Fruit fly (Drosophila melanogaster): ENCODE results near the gene Cyp308a1.
A peak's percentile ranks its signal among the peaks of the same experiment; 100 is the strongest.

Gene Cyp308a1

DNA sequence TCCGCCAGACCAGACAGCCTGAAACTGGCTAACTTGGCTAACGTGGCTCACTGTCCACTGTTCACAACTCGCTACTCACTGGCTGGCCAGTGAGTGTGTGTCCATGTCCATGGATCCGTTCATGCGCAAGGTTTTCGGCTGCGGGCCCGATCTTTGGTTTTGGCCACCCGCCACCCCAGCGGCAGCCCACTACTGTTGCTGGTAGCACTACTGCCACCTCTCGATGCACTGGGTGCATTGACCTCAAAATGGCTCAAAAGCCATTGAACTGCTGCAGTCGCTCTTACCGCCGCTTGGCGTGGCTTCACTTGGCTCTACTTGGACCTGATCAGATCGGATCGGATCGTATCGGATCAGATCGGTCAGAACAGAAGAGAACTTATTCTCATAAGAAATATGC is 28.3 kb upstream of the Cyp308a1 start:
- peak in 1 of 2 experiments; percentile 57 for TF ChIP-seq EcR (GFP tag; optimal IDR thresholded peaks at IDR 0.05)
- no peak for TF ChIP-seq usp (GFP tag; optimal IDR thresholded peaks at IDR 0.05)

DNA sequence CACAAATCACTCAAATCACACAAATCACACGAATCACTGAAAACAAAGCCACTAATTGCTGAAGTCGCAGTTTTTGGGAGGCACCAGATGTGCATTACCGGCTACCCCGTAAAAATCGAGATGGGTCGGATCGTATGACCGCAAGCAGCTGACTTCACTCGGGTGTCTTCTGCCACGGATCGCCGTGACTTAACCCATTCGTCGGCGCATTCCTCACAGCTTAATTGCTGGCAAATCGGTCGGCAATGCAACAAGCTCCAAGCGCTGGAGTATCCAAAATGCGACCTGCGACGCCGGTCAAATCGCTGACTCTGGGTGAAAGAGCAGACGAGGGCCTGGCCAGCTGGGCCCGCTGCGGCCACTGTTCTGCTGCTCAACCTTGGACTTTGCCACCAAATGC is 26.9 kb upstream of the Cyp308a1 start:
- TF ChIP-seq usp (GFP tag; optimal IDR thresholded peaks at IDR 0.05) (no peak), Dll (optimal IDR thresholded peaks at IDR 0.05) (no peak)

DNA sequence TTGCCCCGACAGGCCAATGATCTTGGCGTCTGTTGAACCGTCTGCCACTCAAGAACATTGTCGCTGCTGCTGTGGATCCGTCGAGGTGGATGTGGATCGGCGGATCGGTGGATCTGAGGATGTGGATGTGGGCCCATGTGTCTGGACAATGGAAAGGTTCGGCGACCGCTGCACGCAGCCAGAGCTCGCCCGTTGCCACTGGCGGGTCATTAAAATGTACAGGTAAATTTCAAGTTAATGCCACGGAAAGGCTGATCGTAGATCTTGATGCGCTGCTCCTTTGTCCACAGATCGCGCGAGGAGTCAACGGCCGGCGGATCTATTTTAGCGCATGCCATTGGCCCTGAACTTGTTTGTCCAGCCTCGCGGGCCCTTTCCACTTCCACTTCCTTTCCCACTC is 25.2 kb upstream of the Cyp308a1 start:
- TF ChIP-seq psq (optimal IDR thresholded peaks at IDR 0.05): no peak
- peak in 1 of 2 experiments; percentile 75 for TF ChIP-seq EcR (GFP tag; optimal IDR thresholded peaks at IDR 0.05)
- no peak for TF ChIP-seq usp (GFP tag; optimal IDR thresholded peaks at IDR 0.05)

DNA sequence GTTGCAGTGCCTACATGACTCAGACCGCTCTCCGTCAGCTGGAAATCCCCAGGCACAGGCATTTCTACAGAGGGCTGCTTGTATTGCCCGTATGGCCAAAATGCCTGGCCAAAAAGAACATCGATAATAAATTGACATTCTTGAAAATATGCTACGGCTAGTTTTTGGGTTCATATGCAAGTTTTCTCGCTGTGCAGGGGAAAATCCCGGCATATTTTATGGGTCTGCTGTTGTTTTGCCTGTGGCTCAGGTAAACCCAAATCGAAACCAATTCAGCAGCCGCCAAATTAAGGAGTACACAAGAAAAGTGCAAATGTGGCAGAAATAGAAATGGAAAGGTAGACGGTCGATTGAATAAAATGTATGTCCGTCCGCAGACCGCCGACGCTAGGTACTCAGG is 24.7 kb upstream of the Cyp308a1 start:
- TF ChIP-seq EcR (GFP tag; optimal IDR thresholded peaks at IDR 0.05): peak in 1 of 2 experiments; percentile 31
- TF ChIP-seq pan (optimal IDR thresholded peaks at IDR 0.05): no peak
- TF ChIP-seq Dll (optimal IDR thresholded peaks at IDR 0.05): no peak
- no peak for TF ChIP-seq psq (optimal IDR thresholded peaks at IDR 0.05)
- no peak for TF ChIP-seq CG8478 (optimal IDR thresholded peaks at IDR 0.05)
- no peak for TF ChIP-seq usp (GFP tag; optimal IDR thresholded peaks at IDR 0.05)

DNA sequence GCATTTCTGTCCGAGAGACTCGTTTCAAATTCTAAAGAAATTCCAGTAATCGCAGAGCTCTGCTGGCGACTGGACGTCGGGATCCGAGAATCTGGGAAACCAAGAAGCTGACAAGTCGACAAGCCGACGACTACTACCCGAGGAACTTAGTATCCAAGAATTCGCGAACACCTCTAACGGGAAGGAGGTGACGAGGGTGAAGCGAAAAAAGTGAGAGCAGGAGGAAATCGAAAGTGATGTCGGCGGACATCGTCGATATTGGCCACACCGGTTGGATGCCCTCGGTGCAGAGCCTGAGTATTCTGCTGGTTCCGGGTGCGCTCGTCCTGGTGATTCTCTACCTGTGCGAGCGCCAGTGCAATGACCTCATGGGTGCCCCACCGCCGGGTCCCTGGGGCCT is 23.9 kb upstream of the Cyp308a1 start, which contains the start of gene phtm:
phtm (plus strand) TSS at position 41 of the 400 bp plus-strand sequence.
- TF ChIP-seq usp (GFP tag; optimal IDR thresholded peaks at IDR 0.05) (no peak), Dll (optimal IDR thresholded peaks at IDR 0.05) (no peak), psq (optimal IDR thresholded peaks at IDR 0.05) (no peak), CG8478 (optimal IDR thresholded peaks at IDR 0.05) (no peak), EcR (GFP tag; optimal IDR thresholded peaks at IDR 0.05) (no peak), pan (optimal IDR thresholded peaks at IDR 0.05) (no peak)

DNA sequence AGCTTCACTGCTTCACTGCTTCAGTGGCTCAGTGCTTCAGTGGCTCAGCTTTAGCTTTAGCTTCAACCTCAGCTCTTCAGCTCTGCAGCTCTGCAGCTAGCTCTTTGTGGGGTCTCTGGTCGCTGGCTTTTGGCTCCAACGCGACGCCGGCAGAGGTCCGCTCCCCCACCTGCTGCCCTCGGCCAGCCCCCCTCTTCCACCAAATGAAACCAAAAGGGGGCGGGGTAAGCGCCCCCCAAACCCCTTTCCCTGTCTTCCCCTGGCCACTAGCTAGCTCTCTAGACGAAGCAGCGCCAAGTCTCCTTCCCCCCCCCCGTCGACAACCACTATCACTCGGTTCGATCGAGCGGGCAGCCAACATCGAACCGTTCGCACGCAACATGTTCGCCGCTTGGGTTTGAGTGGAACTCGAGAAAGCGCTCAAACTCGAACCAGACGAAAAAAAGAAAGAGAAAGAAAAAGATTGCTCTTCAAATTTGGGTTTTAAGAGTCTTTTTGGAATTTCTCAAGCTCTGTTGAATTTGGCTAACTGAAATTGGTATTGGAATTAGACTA is 16.6 kb upstream of the Cyp308a1 start, which contains the start of gene Cyp18a1:
Cyp18a1 (minus strand) TSS at position 95 of the 555 bp plus-strand sequence.
- no peak for TF ChIP-seq usp (GFP tag; optimal IDR thresholded peaks at IDR 0.05)
- TF ChIP-seq EcR (GFP tag; optimal IDR thresholded peaks at IDR 0.05): no peak
- no peak for TF ChIP-seq pan (optimal IDR thresholded peaks at IDR 0.05)
- no peak for TF ChIP-seq psq (optimal IDR thresholded peaks at IDR 0.05)
- no peak for TF ChIP-seq Dll (optimal IDR thresholded peaks at IDR 0.05)
- TF ChIP-seq CG8478 (optimal IDR thresholded peaks at IDR 0.05): no peak

DNA sequence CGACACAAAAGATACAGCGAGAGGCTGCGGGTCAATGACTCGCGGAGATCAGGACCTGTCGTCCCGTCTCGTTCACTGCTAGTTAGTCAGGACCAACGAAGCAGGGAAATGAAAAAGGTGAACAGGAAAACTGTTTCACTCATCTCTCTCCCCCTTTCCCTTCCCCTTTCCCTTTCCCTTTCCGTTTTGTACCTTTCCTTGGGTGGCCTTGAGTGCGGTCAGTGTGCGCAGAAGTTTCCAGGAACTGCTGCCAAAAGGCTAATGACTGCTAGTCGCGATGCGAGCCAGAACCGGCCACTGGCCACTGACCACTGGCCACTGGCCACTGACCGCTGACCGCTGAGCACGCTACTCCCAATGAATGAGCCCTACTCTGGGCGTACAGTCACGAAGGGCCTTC is 14.1 kb upstream of the Cyp308a1 start:
- TF ChIP-seq Dll (optimal IDR thresholded peaks at IDR 0.05) (no peak), psq (optimal IDR thresholded peaks at IDR 0.05) (no peak), EcR (GFP tag; optimal IDR thresholded peaks at IDR 0.05) (peak in 1 of 2 experiments; percentile 50), CG8478 (optimal IDR thresholded peaks at IDR 0.05) (no peak), pan (optimal IDR thresholded peaks at IDR 0.05) (no peak)

DNA sequence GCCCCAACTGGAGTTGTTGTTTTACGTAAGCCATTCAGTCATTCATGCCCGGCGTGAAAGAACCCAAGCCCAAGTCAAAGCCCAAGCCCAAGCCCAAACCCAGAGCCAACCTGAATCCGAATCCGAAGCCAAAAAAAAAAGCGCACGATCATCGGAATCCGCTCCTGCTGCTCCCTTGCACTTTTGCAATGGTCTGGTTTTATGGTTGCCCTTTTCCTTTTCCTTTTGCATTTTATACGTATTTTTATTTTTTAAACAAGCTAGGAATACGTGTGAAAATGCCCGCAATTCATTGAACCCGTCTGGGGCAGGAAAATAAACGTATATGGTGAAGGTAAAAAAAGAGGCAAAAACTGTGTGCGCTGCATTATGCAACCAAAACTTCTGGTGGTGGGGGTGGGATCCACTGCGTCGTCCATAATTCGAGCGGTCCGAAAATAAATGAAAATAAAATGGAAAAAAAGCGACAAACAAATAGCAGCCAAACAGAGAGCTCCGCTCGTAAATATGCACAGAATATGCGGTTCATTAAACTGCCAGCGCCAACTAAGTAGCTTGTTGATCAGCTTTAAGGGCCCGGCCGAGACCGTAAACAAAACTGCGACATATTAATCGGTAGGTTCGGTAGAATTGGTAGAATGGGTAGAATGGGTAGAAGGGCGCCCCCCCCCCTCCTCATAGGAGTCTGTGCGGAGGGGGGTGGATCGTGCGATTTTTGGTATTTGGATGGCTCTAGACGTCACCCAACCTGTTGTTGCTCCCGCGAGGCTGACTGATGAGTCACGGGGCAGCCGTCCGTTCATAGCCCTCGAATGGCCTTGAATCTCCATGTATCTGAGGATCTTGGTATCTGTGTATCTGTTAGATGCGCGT is 10.2 kb upstream of the Cyp308a1 start:
- TF ChIP-seq usp (GFP tag; optimal IDR thresholded peaks at IDR 0.05) (no peak), pan (optimal IDR thresholded peaks at IDR 0.05) (no peak), EcR (GFP tag; optimal IDR thresholded peaks at IDR 0.05) (no peak), CG8478 (optimal IDR thresholded peaks at IDR 0.05) (no peak), Dll (optimal IDR thresholded peaks at IDR 0.05) (no peak), psq (optimal IDR thresholded peaks at IDR 0.05) (no peak)

DNA sequence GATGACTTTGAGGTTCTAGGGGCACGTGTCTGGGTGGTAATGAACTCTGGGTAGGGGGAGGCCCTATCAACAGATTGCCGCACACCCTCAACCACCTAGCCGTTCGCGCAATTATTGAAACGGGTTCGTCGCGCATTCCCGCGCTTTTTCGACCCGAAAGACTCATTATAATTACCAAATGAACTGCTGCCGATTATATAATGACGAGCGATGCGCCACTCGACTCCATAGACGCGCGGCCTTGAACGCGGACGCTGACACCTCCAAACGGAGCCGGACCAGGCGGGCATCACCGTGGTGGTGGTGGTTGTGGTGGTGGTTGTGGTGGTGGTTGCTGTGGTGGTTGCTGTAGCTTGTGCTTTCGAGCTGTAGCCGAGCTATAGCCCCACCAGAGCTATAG is 9.1 kb upstream of the Cyp308a1 start:
- TF ChIP-seq usp (GFP tag; optimal IDR thresholded peaks at IDR 0.05) (no peak), pan (optimal IDR thresholded peaks at IDR 0.05) (no peak), EcR (GFP tag; optimal IDR thresholded peaks at IDR 0.05) (no peak), CG8478 (optimal IDR thresholded peaks at IDR 0.05) (no peak), Dll (optimal IDR thresholded peaks at IDR 0.05) (no peak), psq (optimal IDR thresholded peaks at IDR 0.05) (no peak)

DNA sequence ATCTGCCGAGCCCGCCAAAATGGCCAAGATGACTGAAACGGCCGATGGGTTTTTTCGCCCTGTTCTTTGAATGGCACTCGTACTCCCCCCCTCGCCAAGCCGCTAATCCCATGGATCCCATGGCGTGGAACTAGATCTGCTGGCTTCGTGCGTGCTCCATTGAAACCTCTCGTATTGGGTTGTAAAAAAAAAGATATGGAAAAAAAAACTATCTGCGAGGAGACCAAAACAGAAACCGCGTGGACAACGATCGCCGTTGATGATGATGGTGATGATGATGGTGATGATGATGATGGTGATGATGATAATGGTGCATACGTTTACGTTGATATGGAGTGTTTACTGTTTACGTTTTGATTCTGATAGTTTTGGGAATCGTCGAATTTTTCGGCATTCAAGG is 7.9 kb upstream of the Cyp308a1 start:
- TF ChIP-seq usp (GFP tag; optimal IDR thresholded peaks at IDR 0.05): no peak

DNA sequence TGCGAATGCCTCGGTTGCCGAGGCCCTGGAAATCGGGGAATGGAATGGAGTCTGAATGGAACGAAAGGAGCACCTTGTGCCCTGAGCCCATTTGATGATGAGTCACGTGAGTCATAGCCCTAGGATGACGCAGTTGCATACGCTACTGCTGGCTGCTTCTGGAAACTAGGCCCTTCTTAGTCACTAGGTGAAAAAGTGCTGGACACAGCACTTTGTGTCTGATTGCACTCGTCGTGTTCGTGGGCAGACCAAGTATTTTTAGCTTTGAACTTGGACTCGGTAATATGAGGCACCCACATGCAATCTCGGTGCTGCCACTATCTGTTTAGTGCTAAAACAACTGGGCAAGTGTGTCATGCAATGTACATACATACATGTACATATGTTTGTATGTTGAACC is 7.4 kb upstream of the Cyp308a1 start:
- no peak for TF ChIP-seq psq (optimal IDR thresholded peaks at IDR 0.05)
- TF ChIP-seq Dll (optimal IDR thresholded peaks at IDR 0.05): no peak
- TF ChIP-seq usp (GFP tag; optimal IDR thresholded peaks at IDR 0.05): no peak
- TF ChIP-seq pan (optimal IDR thresholded peaks at IDR 0.05): no peak
- TF ChIP-seq CG8478 (optimal IDR thresholded peaks at IDR 0.05): no peak
- TF ChIP-seq EcR (GFP tag; optimal IDR thresholded peaks at IDR 0.05): no peak

DNA sequence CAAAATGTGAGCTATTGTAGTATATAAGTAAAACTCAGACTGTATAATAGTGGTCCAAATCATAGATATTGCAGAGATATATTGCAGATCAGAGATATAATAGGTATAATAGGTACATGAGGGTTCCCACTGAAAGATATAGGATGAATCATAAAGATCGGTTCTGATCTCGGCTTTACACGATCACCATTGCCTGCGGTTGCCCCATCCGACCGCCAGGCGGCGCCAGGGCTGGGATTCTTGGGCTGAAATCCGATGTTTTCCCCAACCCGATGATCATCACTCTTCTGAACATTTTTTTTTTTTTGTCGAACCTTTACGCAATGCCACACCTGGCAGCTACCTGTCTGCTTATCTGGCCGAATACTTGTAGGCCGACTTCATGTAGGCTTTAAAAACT is 5.8 kb upstream of the Cyp308a1 start:
- TF ChIP-seq usp (GFP tag; optimal IDR thresholded peaks at IDR 0.05): no peak
- no peak for TF ChIP-seq psq (optimal IDR thresholded peaks at IDR 0.05)
- TF ChIP-seq Dll (optimal IDR thresholded peaks at IDR 0.05): no peak
- TF ChIP-seq EcR (GFP tag; optimal IDR thresholded peaks at IDR 0.05): no peak
- no peak for TF ChIP-seq pan (optimal IDR thresholded peaks at IDR 0.05)
- TF ChIP-seq CG8478 (optimal IDR thresholded peaks at IDR 0.05): no peak

DNA sequence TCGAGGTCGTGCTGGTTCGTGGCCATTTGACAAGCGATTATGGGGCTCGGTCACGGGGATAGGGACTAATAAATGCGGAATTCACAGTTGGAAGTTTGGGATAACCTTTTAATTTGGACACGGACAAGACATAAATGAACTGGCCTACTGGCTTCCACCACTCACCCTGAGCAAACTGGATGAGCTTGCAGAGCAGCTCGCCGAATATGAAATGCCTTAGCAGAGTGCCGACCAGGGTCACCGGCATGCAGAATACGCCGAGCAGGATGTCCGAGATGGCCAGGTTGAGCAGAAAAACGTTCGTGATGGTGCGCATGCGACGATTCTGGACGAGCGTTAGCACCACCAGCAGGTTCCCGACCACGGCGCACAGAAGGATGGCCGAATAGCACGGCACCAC is 15.9 kb downstream of the Cyp308a1 start, which contains the start of gene CG42302:
CG42302 (minus strand) TSS at position 101 of the 400 bp plus-strand sequence.
- TF ChIP-seq usp (GFP tag; optimal IDR thresholded peaks at IDR 0.05) (no peak), CG8478 (optimal IDR thresholded peaks at IDR 0.05) (no peak), psq (optimal IDR thresholded peaks at IDR 0.05) (no peak), EcR (GFP tag; optimal IDR thresholded peaks at IDR 0.05) (no peak), pan (optimal IDR thresholded peaks at IDR 0.05) (no peak), Dll (optimal IDR thresholded peaks at IDR 0.05) (no peak)
